Worm (Caenorhabditis elegans) whole organism, L1 larva: ENCODE measurements around the gene nhr-46.

Experiments used
- snpc-4 ChIP-seq: fragments of 150-350 bp; optimal IDR thresholded peaks from 2 replicates; lab custom pipeline; 2014; ENCODE audit warnings: missing biosample characterization, missing genetic modification characterization
- sptf-1 ChIP-seq: fragments of 150-350 bp; optimal IDR thresholded peaks from 2 replicates; lab custom pipeline; 2014; ENCODE audit warnings: missing biosample characterization, missing genetic modification characterization

ce11 chrIV:5703917-5704316, 53.7 kb downstream of the nhr-46 start:
- no peak for TF ChIP-seq snpc-4 (tag; lab: Kevin White, UChicago)
- TF ChIP-seq sptf-1 (tag; lab: Kevin White, UChicago), result no peak
